Worm (Caenorhabditis elegans) whole organism, L3 larva: Measurements from ENCODE around the gene grd-2.

ENCODE experiments used
- R02D3.7 ChIP-seq: fragments of 150-350 bp; optimal IDR thresholded peaks from 2 replicates; lab custom pipeline; 2014; ENCODE audit warnings: missing biosample characterization, missing genetic modification characterization
- ama-1 ChIP-seq: fragments of 150-350 bp; optimal IDR thresholded peaks from 2 replicates; lab custom pipeline; 2018
- elt-1 ChIP-seq: fragments of 150-350 bp; optimal IDR thresholded peaks from 2 replicates; lab custom pipeline; 2014; ENCODE audit warnings: missing biosample characterization, missing genetic modification characterization
- elt-2 ChIP-seq: sonication (generic microtip); optimal IDR thresholded peaks from 2 replicates; lab custom pipeline; 2016; ENCODE audit warnings: missing genetic modification reagents, mild to moderate bottlenecking, missing genetic modification characterization, missing compliant biosample characterization
- fos-1 ChIP-seq: fragments of 150-350 bp; optimal IDR thresholded peaks from 2 replicates; lab custom pipeline; 2014; ENCODE audit warnings: missing biosample characterization, missing genetic modification characterization
- nhr-11 ChIP-seq: fragments of 150-350 bp; optimal IDR thresholded peaks from 2 replicates; lab custom pipeline; 2014; ENCODE audit warnings: missing biosample characterization, missing genetic modification characterization
- nhr-12 ChIP-seq: fragments of 150-350 bp; optimal IDR thresholded peaks from 2 replicates; lab custom pipeline; 2014; ENCODE audit warnings: missing biosample characterization, missing genetic modification characterization
- nhr-28 ChIP-seq: fragments of 150-350 bp; optimal IDR thresholded peaks from 2 replicates; lab custom pipeline; 2014; ENCODE audit warnings: missing biosample characterization, missing genetic modification characterization
- skn-1 ChIP-seq: fragments of 150-350 bp; optimal IDR thresholded peaks from 2 replicates; lab custom pipeline; 2014; ENCODE audit warnings: missing biosample characterization, missing genetic modification characterization

- TF ChIP-seq fos-1 (no peak), ama-1 (lab: Kevin White, UChicago) (no peak), nhr-11 (tag; lab: Kevin White, UChicago) (no peak), R02D3.7 (tag; lab: Kevin White, UChicago) (no peak), skn-1 (tag; lab: Kevin White, UChicago) (no peak), elt-1 (tag; lab: Kevin White, UChicago) (no peak), elt-2 (tag; lab: Kevin White, UChicago) (no peak), nhr-12 (tag; lab: Kevin White, UChicago) (no peak), nhr-28 (tag; lab: Kevin White, UChicago) (no peak)
These were observed at the start of gene grd-2 for ce11 chrV:20609494-20609893.
